Worm (Caenorhabditis elegans) whole organism, late embryonic: ENCODE data around the gene C07B5.3.

Source experiments
- elt-4 ChIP-seq: sonication (generic microtip); optimal IDR thresholded peaks from 2 replicates; lab custom pipeline; 2016; ENCODE audit warnings: missing genetic modification characterization, missing compliant biosample characterization
- pha-4 ChIP-seq: fragments of 150-350 bp; optimal IDR thresholded peaks from 2 replicates; lab custom pipeline; 2018; ENCODE audit warnings: missing biosample characterization, missing genetic modification reagents, missing genetic modification characterization
- unc-42 ChIP-seq: sonication (generic microtip); optimal IDR thresholded peaks from 2 replicates; lab custom pipeline; 2016; ENCODE audit warnings: missing genotype, missing genetic modification characterization, missing compliant biosample characterization

- TF ChIP-seq elt-4 (tag; lab: Kevin White, UChicago): no peak
- TF ChIP-seq pha-4 (tag; lab: Kevin White, UChicago): no peak
- no peak for TF ChIP-seq unc-42
Measured at ce11 chrX:9529360-9529759, 6.3 kb upstream of the C07B5.3 start, which contains the start of gene C07B5.4.
